Fruit fly (Drosophila melanogaster) whole organism, embryonic: ENCODE data around the gene CG14219.
A peak's percentile ranks its signal among the peaks of the same experiment; 100 is the strongest.

Source experiments
- Bgb ChIP-seq: fragments of 200-800 bp; sonication (Bioruptor generic); IDR thresholded peaks from 2 replicates; pipeline ENCODE4 v1.3.6; 2022; ENCODE audit warnings: missing biosample characterization, missing genetic modification characterization; ENCODE audit not compliant: partially characterized antibody
- CG10267 ChIP-seq: fragments of 200-800 bp; sonication (Bioruptor generic); optimal IDR thresholded peaks from 2 replicates; lab custom pipeline; 2018; ENCODE audit warnings: missing biosample characterization, mild to moderate bottlenecking, missing genetic modification characterization, moderate library complexity
- CG10321 ChIP-seq: fragments of 200-800 bp; sonication (Bioruptor generic); IDR thresholded peaks from 2 replicates; pipeline ENCODE4 v1.3.6; 2022; ENCODE audit warnings: missing biosample characterization, missing genetic modification characterization
- CG12071 ChIP-seq: fragments of 200-800 bp; sonication (Bioruptor generic); optimal IDR thresholded peaks from 3 replicates; lab custom pipeline; 2018; ENCODE audit warnings: missing biosample characterization, mild to moderate bottlenecking, missing genetic modification characterization
- CG13775 ChIP-seq: fragments of 200-800 bp; sonication (Bioruptor generic); optimal IDR thresholded peaks from 3 replicates; lab custom pipeline; 2017; ENCODE audit warnings: missing biosample characterization, mild to moderate bottlenecking, missing genetic modification characterization
- CG14860 ChIP-seq: fragments of 200-800 bp; sonication (Bioruptor generic); IDR thresholded peaks from 3 replicates; pipeline ENCODE4 v1.3.6; 2022; ENCODE audit warnings: missing biosample characterization, missing genetic modification characterization; ENCODE audit not compliant: partially characterized antibody
- CG15011 ChIP-seq: fragments of 200-800 bp; sonication (Bioruptor generic); optimal IDR thresholded peaks from 3 replicates; lab custom pipeline; 2018; ENCODE audit warnings: missing biosample characterization, mild to moderate bottlenecking, missing genetic modification characterization
- CG15073 ChIP-seq: fragments of 200-800 bp; sonication (Bioruptor generic); optimal IDR thresholded peaks from 2 replicates; lab custom pipeline; 2016; ENCODE audit warnings: missing biosample characterization, missing genetic modification characterization
- CG15269 ChIP-seq: fragments of 200-800 bp; sonication (Bioruptor generic); optimal IDR thresholded peaks from 2 replicates; lab custom pipeline; 2018; ENCODE audit warnings: missing biosample characterization, mild to moderate bottlenecking, missing genetic modification characterization, moderate library complexity
- CG16779 ChIP-seq: fragments of 200-800 bp; sonication (Bioruptor generic); IDR thresholded peaks from 2 replicates; pipeline ENCODE4 v1.3.6; 2022; ENCODE audit warnings: missing biosample characterization, missing genetic modification characterization
- CG2889 ChIP-seq: fragments of 200-800 bp; sonication (Bioruptor generic); IDR thresholded peaks from 3 replicates; pipeline ENCODE4 v1.3.6; 2022; ENCODE audit warnings: missing biosample characterization, missing genetic modification characterization
- CG33213 ChIP-seq: fragments of 200-800 bp; sonication (Bioruptor generic); optimal IDR thresholded peaks from 3 replicates; lab custom pipeline; 2016; ENCODE audit warnings: missing biosample characterization, missing genetic modification characterization
- CG3838 ChIP-seq: fragments of 200-800 bp; sonication (Bioruptor generic); optimal IDR thresholded peaks from 3 replicates; lab custom pipeline; 2016; ENCODE audit warnings: missing biosample characterization, missing genetic modification characterization
- CG43689 ChIP-seq: fragments of 200-800 bp; sonication (Bioruptor generic); IDR thresholded peaks from 2 replicates; pipeline ENCODE4 v1.3.6; 2022; ENCODE audit warnings: missing biosample characterization, missing genetic modification characterization
- CG4617 ChIP-seq: fragments of 200-800 bp; sonication (Bioruptor generic); optimal IDR thresholded peaks from 3 replicates; lab custom pipeline; 2016; ENCODE audit warnings: missing biosample characterization, missing genetic modification characterization, borderline replicate concordance
- CG6854 ChIP-seq: fragments of 200-800 bp; sonication (Bioruptor generic); optimal IDR thresholded peaks from 3 replicates; lab custom pipeline; 2017; ENCODE audit warnings: missing biosample characterization, mild to moderate bottlenecking, missing genetic modification characterization
- CG7271 ChIP-seq: fragments of 200-800 bp; sonication (Bioruptor generic); optimal IDR thresholded peaks from 2 replicates; lab custom pipeline; 2018; ENCODE audit warnings: missing biosample characterization, mild to moderate bottlenecking, missing genetic modification characterization, moderate library complexity
- CG8089 ChIP-seq: fragments of 200-800 bp; sonication (Bioruptor generic); optimal IDR thresholded peaks from 3 replicates; lab custom pipeline; 2016; ENCODE audit warnings: missing biosample characterization, missing genetic modification characterization
- D ChIP-seq, 2 experiments: fragments of 200-800 bp in 1 of 2; fragments of >200 bp in 1 of 2; sonication (Bioruptor generic) in 1 of 2; optimal IDR thresholded peaks; 2 replicates in 1 of 2; 3 replicates in 1 of 2; lab custom pipeline; 2017; ENCODE audit warnings: mild to moderate bottlenecking in 1 of 2, missing biosample characterization in 1 of 2, missing genetic modification characterization in 1 of 2, missing genetic modification reagents in 1 of 2
- Dad ChIP-seq: fragments of 200-800 bp; sonication (Bioruptor generic); optimal IDR thresholded peaks from 3 replicates; lab custom pipeline; 2016; ENCODE audit warnings: missing biosample characterization, missing genetic modification characterization
- Dbx ChIP-seq: fragments of 200-800 bp; sonication (Bioruptor generic); IDR thresholded peaks from 3 replicates; pipeline ENCODE4 v1.3.6; 2022; ENCODE audit warnings: missing biosample characterization, missing genetic modification characterization
- Gsc ChIP-seq: fragments of 200-800 bp; sonication (Bioruptor generic); IDR thresholded peaks from 2 replicates; pipeline ENCODE4 v1.3.6; 2022; ENCODE audit warnings: missing biosample characterization, missing genetic modification characterization
- HHEX ChIP-seq: fragments of 200-800 bp; sonication (Bioruptor generic); optimal IDR thresholded peaks from 3 replicates; lab custom pipeline; 2017; ENCODE audit warnings: missing biosample characterization, mild to moderate bottlenecking, missing genetic modification characterization, missing genetic modification reagents
- Hr39 ChIP-seq: fragments of >200 bp; optimal IDR thresholded peaks from 2 replicates; lab custom pipeline; 2017
- Jarid2 ChIP-seq: fragments of 200-800 bp; sonication (Bioruptor generic); optimal IDR thresholded peaks from 3 replicates; lab custom pipeline; 2017; ENCODE audit warnings: mild to moderate bottlenecking, missing biosample characterization, missing genetic modification reagents, missing genetic modification characterization
- Sox100B ChIP-seq: fragments of 200-800 bp; sonication (Bioruptor generic); optimal IDR thresholded peaks from 3 replicates; lab custom pipeline; 2018; ENCODE audit warnings: missing biosample characterization, mild to moderate bottlenecking, missing genetic modification characterization
- Sox102F ChIP-seq: fragments of 200-800 bp; sonication (Bioruptor generic); optimal IDR thresholded peaks from 2 replicates; lab custom pipeline; 2018; ENCODE audit warnings: missing biosample characterization, mild to moderate bottlenecking, missing genetic modification characterization, moderate library complexity
- Taf1 ChIP-seq: fragments of 200-800 bp; sonication (Bioruptor generic); IDR thresholded peaks from 2 replicates; pipeline ENCODE4 v1.3.6; 2022; ENCODE audit warnings: missing biosample characterization, missing genetic modification characterization
- Trl ChIP-seq, 3 experiments: fragments of >200 bp in 2 of 3; fragments of 200-800 bp in 1 of 3; sonication (Bioruptor generic) in 1 of 3; optimal IDR thresholded peaks; 2 replicates in 1 of 3; 3 replicates in 2 of 3; lab custom pipeline; 2016 to 2017; ENCODE audit warnings: missing biosample characterization in 1 of 3, missing genetic modification characterization in 1 of 3
- Usf ChIP-seq: fragments of 200-800 bp; sonication (Bioruptor generic); optimal IDR thresholded peaks from 2 replicates; lab custom pipeline; 2017; ENCODE audit warnings: missing genotype, missing biosample characterization, missing genetic modification characterization
- Xrp1 ChIP-seq: fragments of 200-800 bp; sonication (Bioruptor generic); IDR thresholded peaks from 2 replicates; pipeline ENCODE4 v1.3.6; 2022; ENCODE audit warnings: missing biosample characterization, missing genetic modification characterization
- abd-A ChIP-seq: fragments of 200-800 bp; sonication (Bioruptor generic); optimal IDR thresholded peaks from 3 replicates; lab custom pipeline; 2019; ENCODE audit warnings: missing biosample characterization, mild to moderate bottlenecking, missing genetic modification characterization, moderate library complexity
- ato ChIP-seq: fragments of 200-800 bp; sonication (Bioruptor generic); IDR thresholded peaks from 2 replicates; pipeline ENCODE4 v1.3.6; 2022; ENCODE audit warnings: missing biosample characterization, missing genetic modification characterization; ENCODE audit not compliant: partially characterized antibody
- bbx ChIP-seq: fragments of 200-800 bp; sonication (Bioruptor generic); IDR thresholded peaks from 2 replicates; pipeline ENCODE4 v1.3.6; 2022; ENCODE audit warnings: missing biosample characterization, missing genetic modification characterization; ENCODE audit not compliant: partially characterized antibody
- bowl ChIP-seq: fragments of 200-800 bp; sonication (Bioruptor generic); IDR thresholded peaks from 2 replicates; pipeline ENCODE4 v1.3.6; 2022; ENCODE audit warnings: missing biosample characterization, missing genetic modification characterization
- br ChIP-seq: fragments of >200 bp; optimal IDR thresholded peaks from 2 replicates; lab custom pipeline; 2017
- btn ChIP-seq: fragments of 200-800 bp; sonication (Bioruptor generic); optimal IDR thresholded peaks from 2 replicates; lab custom pipeline; 2016; ENCODE audit warnings: missing biosample characterization, missing genetic modification characterization
- cg ChIP-seq: fragments of 200-800 bp; sonication (Bioruptor generic); optimal IDR thresholded peaks from 3 replicates; lab custom pipeline; 2019; ENCODE audit warnings: missing biosample characterization, mild to moderate bottlenecking, missing genetic modification characterization, moderate library complexity
- dati ChIP-seq: fragments of 200-800 bp; sonication (Bioruptor generic); IDR thresholded peaks from 2 replicates; pipeline ENCODE4 v1.3.6; 2022; ENCODE audit warnings: missing biosample characterization, missing genetic modification characterization
- dimm ChIP-seq: fragments of 200-800 bp; sonication (Bioruptor generic); IDR thresholded peaks from 2 replicates; pipeline ENCODE4 v1.3.6; 2022; ENCODE audit warnings: missing biosample characterization, missing genetic modification characterization
- jigr1 ChIP-seq: fragments of 200-800 bp; sonication (Bioruptor generic); IDR thresholded peaks from 3 replicates; pipeline ENCODE4 v1.3.6; 2022; ENCODE audit warnings: missing biosample characterization, missing genetic modification characterization
- otp ChIP-seq: fragments of 200-800 bp; sonication (Bioruptor generic); IDR thresholded peaks from 3 replicates; pipeline ENCODE4, ENCODE4 v1.3.6; 2022; ENCODE audit warnings: missing biosample characterization, missing genetic modification characterization
- psq ChIP-seq: fragments of 200-800 bp; sonication (Bioruptor generic); optimal IDR thresholded peaks from 2 replicates; lab custom pipeline; 2017; ENCODE audit warnings: missing biosample characterization, missing genetic modification characterization
- row ChIP-seq: fragments of 200-800 bp; sonication (Bioruptor generic); IDR thresholded peaks from 3 replicates; pipeline ENCODE4 v1.3.6; 2022; ENCODE audit warnings: missing biosample characterization, missing genetic modification characterization
- seq ChIP-seq: fragments of 200-800 bp; sonication (Bioruptor generic); IDR thresholded peaks from 2 replicates; pipeline ENCODE4 v1.3.6; 2022; ENCODE audit warnings: missing biosample characterization, missing genetic modification characterization
- slbo ChIP-seq: fragments of 200-800 bp; sonication (Bioruptor generic); IDR thresholded peaks from 2 replicates; pipeline ENCODE4 v1.3.6; 2022; ENCODE audit warnings: missing biosample characterization, missing genetic modification characterization
- so ChIP-seq: fragments of 200-800 bp; sonication (Bioruptor generic); IDR thresholded peaks from 3 replicates; pipeline ENCODE4 v1.3.6; 2022; ENCODE audit warnings: missing biosample characterization, missing genetic modification characterization
- tup ChIP-seq: fragments of 200-800 bp; sonication (Bioruptor generic); optimal IDR thresholded peaks from 2 replicates; lab custom pipeline; 2016; ENCODE audit warnings: missing biosample characterization, mild to moderate bottlenecking, missing genetic modification characterization, moderate library complexity
- usp ChIP-seq: fragments of >200 bp; optimal IDR thresholded peaks from 2 replicates; lab custom pipeline; 2017; ENCODE audit warnings: missing biosample characterization, missing genetic modification characterization

CG14219 gene

DNA sequence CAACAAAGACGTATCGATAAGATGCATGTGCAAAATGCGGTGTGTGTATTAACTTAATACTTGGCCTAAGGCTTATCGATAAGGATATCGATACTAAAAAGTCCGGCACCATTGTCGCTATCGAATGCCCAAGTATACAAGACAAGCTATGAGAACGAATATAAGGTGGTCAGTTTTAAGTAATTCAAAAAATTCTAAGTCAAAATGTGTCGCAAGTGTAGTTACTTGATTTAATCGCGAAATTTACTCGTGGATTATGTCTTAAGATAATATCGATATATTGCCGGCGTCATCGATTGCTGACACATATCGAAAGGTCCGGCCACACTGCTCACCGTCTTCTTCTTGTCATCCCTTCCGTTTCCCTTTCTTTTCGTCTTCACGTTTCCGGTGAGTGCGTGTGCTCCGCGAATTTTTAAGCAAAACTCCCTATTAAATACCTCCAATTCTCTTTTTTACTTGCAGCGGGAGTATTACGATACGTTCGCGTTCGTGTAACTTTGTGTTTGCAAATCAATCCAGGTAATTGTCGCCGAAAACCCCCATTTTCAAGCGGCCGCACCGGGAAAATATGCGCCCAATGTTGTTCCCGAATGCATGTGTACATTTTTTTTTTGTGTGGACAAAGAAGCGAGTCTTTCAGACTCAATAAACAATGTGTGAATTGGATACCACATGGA, 7.9 kb upstream of the CG14219 start, which contains the start of gene RpS10b (continued):
- TF ChIP-seq bbx (GFP tag; lab: Robert Waterston, UW), result peak; percentile 88
- TF ChIP-seq CG33213 (GFP tag; lab: Kevin White, UChicago), result peak; percentile 87
- TF ChIP-seq CG2889 (GFP tag; lab: Robert Waterston, UW), result peak; percentile 51; the same call in 1 of the 3 replicates
- no peak for TF ChIP-seq jigr1 (GFP tag; lab: Robert Waterston, UW)
- TF ChIP-seq CG10321, result 0 out of 2 replicates have a peak, but pooled peaks have one; percentile 25
- TF ChIP-seq Sox102F, result peak; percentile 47
- no peak for TF ChIP-seq br (lab: Kevin White, UChicago)
- peak; percentile 95 for TF ChIP-seq Sox100B (GFP tag; lab: Kevin White, UChicago)
- peak; percentile 87 for TF ChIP-seq otp (GFP tag; lab: Robert Waterston, UW)
- TF ChIP-seq CG16779 (GFP tag; lab: Robert Waterston, UW), result peak; percentile 67; the same call in 1 of the 2 replicates
- TF ChIP-seq D (optimal IDR thresholded peaks at IDR 0.05; lab: Kevin White, UChicago), result peak; percentile 56
- peak; percentile 90 for TF ChIP-seq D (GFP tag; optimal IDR thresholded peaks at IDR 0.05; lab: Kevin White, UChicago)
- peak; percentile 78 for TF ChIP-seq CG15269 (tag; lab: Kevin White, UChicago)
- TF ChIP-seq ato (GFP tag; lab: Robert Waterston, UW), result peak; percentile 74; the same call in 1 of the 2 replicates
- peak; percentile 95 for TF ChIP-seq CG7271
- no peak for TF ChIP-seq abd-A (tag; lab: Kevin White, UChicago)
- TF ChIP-seq btn, result peak; percentile 90
- peak; percentile 81 for TF ChIP-seq Dbx
- peak; percentile 83 for TF ChIP-seq seq
- TF ChIP-seq CG13775, result peak; percentile 97
- peak; percentile 85 for TF ChIP-seq so (GFP tag; lab: Robert Waterston, UW)
- TF ChIP-seq CG14860 (GFP tag; lab: Robert Waterston, UW), result peak; percentile 97
- peak; percentile 55 for TF ChIP-seq row (GFP tag; lab: Robert Waterston, UW)
- TF ChIP-seq Bgb, result peak; percentile 91
- TF ChIP-seq Gsc (GFP tag; lab: Robert Waterston, UW), result no peak
- TF ChIP-seq Trl (optimal IDR thresholded peaks at IDR 0.05; lab: Kevin White, UChicago), result no peak
- TF ChIP-seq Trl (GFP tag; optimal IDR thresholded peaks at IDR 0.05; lab: Kevin White, UChicago), result peak; percentile 82
- TF ChIP-seq dati (GFP tag; lab: Robert Waterston, UW), result peak; percentile 54
- TF ChIP-seq psq, result peak; percentile 42
- peak; percentile 94 for TF ChIP-seq CG12071
- TF ChIP-seq CG15011 (GFP tag; lab: Kevin White, UChicago), result peak; percentile 95
- no peak for TF ChIP-seq usp (GFP tag; lab: Kevin White, UChicago)
- TF ChIP-seq CG6854 (GFP tag; lab: Kevin White, UChicago), result peak; percentile 92
- TF ChIP-seq Taf1 (GFP tag; lab: Robert Waterston, UW), result no peak; the same call in 1 of the 2 replicates
- peak; percentile 91 for TF ChIP-seq CG8089 (GFP tag; lab: Kevin White, UChicago)
- 0 out of 2 replicates have a peak, but pooled peaks have one; percentile 22 for TF ChIP-seq bowl
- peak; percentile 78 for TF ChIP-seq CG43689 (GFP tag; lab: Robert Waterston, UW)
- peak; percentile 5 for TF ChIP-seq cg (GFP tag; lab: Kevin White, UChicago)
- TF ChIP-seq Dad (GFP tag; lab: Kevin White, UChicago), result peak; percentile 89
- TF ChIP-seq tup, result no peak
- TF ChIP-seq Hr39, result no peak
- TF ChIP-seq Jarid2, result peak; percentile 82
- TF ChIP-seq CG10267 (tag; lab: Kevin White, UChicago), result peak; percentile 84
- TF ChIP-seq Xrp1 (GFP tag; lab: Robert Waterston, UW), result 0 out of 2 replicates have a peak, but pooled peaks have one; percentile 6
- no peak for TF ChIP-seq CG15073 (GFP tag; lab: Kevin White, UChicago)
- peak; percentile 86 for TF ChIP-seq Usf
- peak; percentile 95 for TF ChIP-seq HHEX (GFP tag; lab: Kevin White, UChicago)
- TF ChIP-seq CG3838 (GFP tag; lab: Kevin White, UChicago), result peak; percentile 54
- peak; percentile 57 for TF ChIP-seq CG4617 (GFP tag; lab: Kevin White, UChicago)
- peak; percentile 46; the same call in 1 of the 2 replicates for TF ChIP-seq dimm (GFP tag; lab: Robert Waterston, UW)
- peak; percentile 75 for TF ChIP-seq slbo (GFP tag; lab: Robert Waterston, UW)
